Fruit fly (Drosophila melanogaster): ENCODE results near the gene G9a.

Gene G9a

dm6 chrX:245802-246201 is at the start of gene G9a, which contains the start of gene CG3038 (continued):
- TF ChIP-seq CG15696 (tag; optimal IDR thresholded peaks at IDR 0.05), result peak; percentile 31
- TF ChIP-seq CG12769 (tag; optimal IDR thresholded peaks at IDR 0.05), result peak; percentile 31
- TF ChIP-seq CG3995 (GFP tag; optimal IDR thresholded peaks at IDR 0.05), result peak; percentile 84
- TF ChIP-seq HLH54F (GFP tag; optimal IDR thresholded peaks at IDR 0.05), result peak; percentile 33
- no peak for TF ChIP-seq CG14860 (GFP tag; IDR thresholded peaks at IDR 0.05; ENCODE audit: partially characterized antibody)
- no peak for TF ChIP-seq CG8281 (tag; optimal IDR thresholded peaks at IDR 0.05)
- TF ChIP-seq CG9932 (GFP tag; IDR thresholded peaks at IDR 0.05), result no peak
- peak; percentile 82 for TF ChIP-seq sens (GFP tag)
- TF ChIP-seq Dp (GFP tag; optimal IDR thresholded peaks at IDR 0.05), result peak; percentile 57
- peak; percentile 17 for TF ChIP-seq CG17359 (tag; optimal IDR thresholded peaks at IDR 0.05)
- no peak for TF ChIP-seq CG12942 (GFP tag; optimal IDR thresholded peaks at IDR 0.05)
- no peak for TF ChIP-seq lmd (GFP tag; IDR thresholded peaks at IDR 0.05)
- no peak for TF ChIP-seq vfl (GFP tag; optimal IDR thresholded peaks at IDR 0.05)
- TF ChIP-seq CG11085 (GFP tag; IDR thresholded peaks at IDR 0.05), result no peak
- peak; percentile 45 for TF ChIP-seq caup (GFP tag; optimal IDR thresholded peaks at IDR 0.05; ENCODE audit: severe bottlenecking)
- TF ChIP-seq BtbVII (GFP tag; optimal IDR thresholded peaks at IDR 0.05), result peak; percentile 8
- TF ChIP-seq CG8359 (GFP tag; optimal IDR thresholded peaks at IDR 0.05; ENCODE audit: borderline replicate concordance), result no peak
- TF ChIP-seq CG12219 (GFP tag; optimal IDR thresholded peaks at IDR 0.05), result no peak
- no peak for TF ChIP-seq btn (GFP tag; optimal IDR thresholded peaks at IDR 0.05)
- TF ChIP-seq Ets97D (GFP tag; optimal IDR thresholded peaks at IDR 0.05), result peak; percentile 94
- TF ChIP-seq MESR4 (GFP tag; optimal IDR thresholded peaks at IDR 0.05), result peak; percentile 57
- TF ChIP-seq cwo (GFP tag; optimal IDR thresholded peaks at IDR 0.05), result no peak
- TF ChIP-seq dimm (GFP tag; IDR thresholded peaks at IDR 0.05), result no peak
- TF ChIP-seq D19B (GFP tag; optimal IDR thresholded peaks at IDR 0.05), result no peak
- TF ChIP-seq Lpt (GFP tag; optimal IDR thresholded peaks at IDR 0.05), result no peak
- peak; percentile 50 for TF ChIP-seq gcm2 (GFP tag; optimal IDR thresholded peaks at IDR 0.05)
- no peak for TF ChIP-seq CG17612 (GFP tag; IDR thresholded peaks at IDR 0.05)
- no peak for TF ChIP-seq CG34224 (GFP tag; IDR thresholded peaks at IDR 0.05; ENCODE audit: partially characterized antibody)
- peak; percentile 17 for TF ChIP-seq CG13424 (tag; optimal IDR thresholded peaks at IDR 0.05)
- TF ChIP-seq CG30431 (GFP tag; optimal IDR thresholded peaks at IDR 0.05), result no peak
- no peak for TF ChIP-seq D (optimal IDR thresholded peaks at IDR 0.05)
- TF ChIP-seq D (GFP tag; optimal IDR thresholded peaks at IDR 0.05), result peak; percentile 11
- TF ChIP-seq CG13775 (GFP tag; optimal IDR thresholded peaks at IDR 0.05), result peak; percentile 8
- peak; percentile 55 for TF ChIP-seq mam (GFP tag; optimal IDR thresholded peaks at IDR 0.05)
- peak; percentile 26; the same call in 1 of the 4 replicates for TF ChIP-seq Gug (GFP tag; IDR thresholded peaks at IDR 0.05)
- TF ChIP-seq tna (GFP tag; IDR thresholded peaks at IDR 0.05; ENCODE audit: partially characterized antibody), result no peak
- peak; percentile 22 for TF ChIP-seq CG1529 (GFP tag; optimal IDR thresholded peaks at IDR 0.05)
- peak; percentile 37 for TF ChIP-seq CG9876 (GFP tag; optimal IDR thresholded peaks at IDR 0.05)
- TF ChIP-seq Drgx (GFP tag; IDR thresholded peaks at IDR 0.05), result no peak
- peak; percentile 10 for TF ChIP-seq NC2α (GFP tag; optimal IDR thresholded peaks at IDR 0.05)
- TF ChIP-seq trem (tag; optimal IDR thresholded peaks at IDR 0.05), result peak; percentile 87
- no peak for TF ChIP-seq CG9727 (GFP tag; optimal IDR thresholded peaks at IDR 0.05)
- TF ChIP-seq Bteb2 (GFP tag; optimal IDR thresholded peaks at IDR 0.05), result no peak
- peak; percentile 4 for TF ChIP-seq CG10979 (tag; optimal IDR thresholded peaks at IDR 0.05)
- no peak for TF ChIP-seq gce (GFP tag; IDR thresholded peaks at IDR 0.05)
- TF ChIP-seq mirr (GFP tag; optimal IDR thresholded peaks at IDR 0.05), result peak; percentile 37
- TF ChIP-seq p53 (GFP tag; optimal IDR thresholded peaks at IDR 0.05), result peak; percentile 51
- TF ChIP-seq Blimp-1 (GFP tag; optimal IDR thresholded peaks at IDR 0.05), result no peak
- no peak for TF ChIP-seq CG3065 (GFP tag; optimal IDR thresholded peaks at IDR 0.05)
- TF ChIP-seq CG15073 (GFP tag; optimal IDR thresholded peaks at IDR 0.05), result no peak
- peak; percentile 31 for TF ChIP-seq jumu (GFP tag; optimal IDR thresholded peaks at IDR 0.05)
- TF ChIP-seq chif (GFP tag; optimal IDR thresholded peaks at IDR 0.05), result peak in 1 of 2 experiments; percentile 21
